Worm (Caenorhabditis elegans) whole organism, early embryonic: ENCODE results near the gene clpf-1.

Source experiments
- aly-1 ChIP-seq: sonication (generic microtip); optimal IDR thresholded peaks from 2 replicates; lab custom pipeline; 2016; ENCODE audit warnings: missing genetic modification characterization, missing compliant biosample characterization
- ama-1 ChIP-seq: fragments of 150-350 bp; optimal IDR thresholded peaks from 2 replicates; lab custom pipeline; 2014
- ceh-36 ChIP-seq: sonication (generic microtip); optimal IDR thresholded peaks from 2 replicates; lab custom pipeline; 2016; ENCODE audit warnings: missing genetic modification characterization, inconsistent platforms, missing compliant biosample characterization
- flt-1 ChIP-seq: fragments of 200-800 bp; sonication (Bioruptor generic); IDR thresholded peaks from 2 replicates; pipeline ENCODE4 v1.3.6; 2022; ENCODE audit warnings: missing genetic modification characterization, missing compliant biosample characterization
- hmbx-1 ChIP-seq: sonication (generic microtip); optimal IDR thresholded peaks from 2 replicates; lab custom pipeline; 2016; ENCODE audit warnings: mild to moderate bottlenecking, missing genetic modification characterization, missing compliant biosample characterization
- pes-1 ChIP-seq: fragments of 200-800 bp; sonication (Bioruptor generic); IDR thresholded peaks from 2 replicates; pipeline ENCODE4 v1.3.6; 2022; ENCODE audit warnings: missing genetic modification reagents, missing genetic modification characterization, missing compliant biosample characterization
- scrt-1 ChIP-seq: fragments of 200-800 bp; sonication (Bioruptor generic); IDR thresholded peaks from 2 replicates; pipeline ENCODE4 v1.3.6; 2022; ENCODE audit warnings: missing genetic modification characterization, missing compliant biosample characterization
- sea-1 ChIP-seq: fragments of 200-800 bp; sonication (Bioruptor generic); conservative IDR thresholded peaks from 2 replicates; pipeline ENCODE4 v1.3.6; 2022; ENCODE audit warnings: missing genetic modification characterization, missing compliant biosample characterization
- tbx-11 ChIP-seq: fragments of 200-800 bp; sonication (Bioruptor generic); IDR thresholded peaks from 2 replicates; pipeline ENCODE4 v1.3.6; 2022; ENCODE audit warnings: missing genetic modification characterization, missing compliant biosample characterization
- tbx-37 ChIP-seq: fragments of 200-800 bp; sonication (Bioruptor generic); conservative IDR thresholded peaks from 2 replicates; pipeline ENCODE4 v1.3.6; 2022; ENCODE audit warnings: missing genetic modification reagents, missing genetic modification characterization, missing compliant biosample characterization

- TF ChIP-seq flt-1, result no peak
- 0 out of 2 replicates have a peak, but pooled peaks have one; percentile 19 for TF ChIP-seq scrt-1 (GFP tag; lab: Robert Waterston, UW)
- no peak for TF ChIP-seq sea-1 (GFP tag; lab: Robert Waterston, UW)
- no peak for TF ChIP-seq ama-1 (lab: Kevin White, UChicago)
- 0 out of 2 replicates have a peak, but pooled peaks have one; percentile 5 for TF ChIP-seq pes-1 (GFP tag; lab: Robert Waterston, UW)
- no peak for TF ChIP-seq ceh-36 (tag; lab: Kevin White, UChicago)
- TF ChIP-seq tbx-37 (GFP tag; lab: Robert Waterston, UW), result no peak
- TF ChIP-seq aly-1 (tag; lab: Kevin White, UChicago), result no peak
- TF ChIP-seq tbx-11, result no peak
- no peak for TF ChIP-seq hmbx-1 (tag; lab: Kevin White, UChicago)
Measured at ce11 chrIII:3426741-3427140, 29.2 kb downstream of the clpf-1 start.
